Fruit fly (Drosophila melanogaster) whole organism, embryonic: ENCODE measurements around the gene CG33268.

ENCODE experiments used
- Bdp1 ChIP-seq: fragments of 200-800 bp; sonication (Bioruptor generic); optimal IDR thresholded peaks from 3 replicates; lab custom pipeline; 2016; ENCODE audit warnings: missing biosample characterization, missing genetic modification characterization
- CG10209 ChIP-seq: fragments of 200-800 bp; sonication (Bioruptor generic); optimal IDR thresholded peaks from 3 replicates; lab custom pipeline; 2017; ENCODE audit warnings: missing biosample characterization, mild to moderate bottlenecking, missing genetic modification characterization, missing genetic modification reagents
- CG10274 ChIP-seq: fragments of 200-800 bp; sonication (Bioruptor generic); optimal IDR thresholded peaks from 3 replicates; lab custom pipeline; 2017; ENCODE audit warnings: missing biosample characterization, mild to moderate bottlenecking, missing genetic modification characterization
- CG10431 ChIP-seq: fragments of 200-800 bp; sonication (Bioruptor generic); optimal IDR thresholded peaks from 3 replicates; lab custom pipeline; 2018; ENCODE audit warnings: missing biosample characterization, mild to moderate bottlenecking, missing genetic modification characterization
- CG10462 ChIP-seq: fragments of 200-800 bp; sonication (Bioruptor generic); optimal IDR thresholded peaks from 2 replicates; lab custom pipeline; 2016; ENCODE audit warnings: missing biosample characterization, missing genetic modification characterization
- CG10959 ChIP-seq: fragments of 200-800 bp; sonication (Bioruptor generic); IDR thresholded peaks from 2 replicates; pipeline ENCODE4 v1.3.6; 2022; ENCODE audit warnings: missing biosample characterization, missing genetic modification characterization
- CG12071 ChIP-seq: fragments of 200-800 bp; sonication (Bioruptor generic); optimal IDR thresholded peaks from 3 replicates; lab custom pipeline; 2018; ENCODE audit warnings: missing biosample characterization, mild to moderate bottlenecking, missing genetic modification characterization
- CG12155 ChIP-seq: fragments of 200-800 bp; sonication (Bioruptor generic); optimal IDR thresholded peaks from 3 replicates; lab custom pipeline; 2016; ENCODE audit warnings: missing biosample characterization, missing genetic modification characterization
- CG14050 ChIP-seq: fragments of 200-800 bp; sonication (Bioruptor generic); IDR thresholded peaks from 3 replicates; pipeline ENCODE4 v1.3.6; 2022; ENCODE audit warnings: missing biosample characterization, missing genetic modification characterization
- CG14667 ChIP-seq: fragments of 200-800 bp; sonication (Bioruptor generic); IDR thresholded peaks from 2 replicates; pipeline ENCODE4 v1.3.6; 2022; ENCODE audit warnings: missing biosample characterization, missing genetic modification characterization
- CG14710 ChIP-seq: fragments of 200-800 bp; sonication (Bioruptor generic); optimal IDR thresholded peaks from 3 replicates; lab custom pipeline; 2019; ENCODE audit warnings: missing biosample characterization, mild to moderate bottlenecking, missing genetic modification characterization, moderate library complexity
- CG18011 ChIP-seq: fragments of 200-800 bp; sonication (Bioruptor generic); optimal IDR thresholded peaks from 2 replicates; lab custom pipeline; 2017; ENCODE audit warnings: missing biosample characterization, missing genetic modification characterization, mild to moderate bottlenecking, moderate library complexity, missing genotype
- CG18764 ChIP-seq: fragments of 200-800 bp; sonication (Bioruptor generic); optimal IDR thresholded peaks from 3 replicates; lab custom pipeline; 2016; ENCODE audit warnings: missing biosample characterization, missing genetic modification characterization
- CG30020 ChIP-seq: fragments of 200-800 bp; optimal IDR thresholded peaks from 2 replicates; lab custom pipeline; 2019; ENCODE audit warnings: missing biosample characterization, mild to moderate bottlenecking, missing genetic modification characterization, moderate library complexity
- CG31224 ChIP-seq: fragments of 200-800 bp; sonication (Bioruptor generic); IDR thresholded peaks from 2 replicates; pipeline ENCODE4 v1.3.6; 2022; ENCODE audit warnings: missing biosample characterization, missing genetic modification characterization
- CG31441 ChIP-seq: fragments of 200-800 bp; sonication (Bioruptor generic); IDR thresholded peaks from 2 replicates; pipeline ENCODE4 v1.3.6; 2022; ENCODE audit warnings: missing biosample characterization, missing genetic modification characterization
- CG32767 ChIP-seq: fragments of 200-800 bp; sonication (Bioruptor generic); IDR thresholded peaks from 2 replicates; pipeline ENCODE4 v1.3.6; 2022; ENCODE audit warnings: missing biosample characterization, missing genetic modification characterization
- CG3726 ChIP-seq: fragments of 200-800 bp; sonication (Bioruptor generic); IDR thresholded peaks from 3 replicates; pipeline ENCODE4, ENCODE4 v1.3.6; 2022; ENCODE audit warnings: missing biosample characterization, missing genetic modification characterization
- CG4360 ChIP-seq: fragments of 200-800 bp; sonication (Bioruptor generic); IDR thresholded peaks from 2 replicates; pipeline ENCODE4 v1.3.6; 2022; ENCODE audit warnings: missing biosample characterization, missing genetic modification characterization
- CG7556 ChIP-seq: fragments of 200-800 bp; sonication (Bioruptor generic); optimal IDR thresholded peaks from 2 replicates; lab custom pipeline; 2017; ENCODE audit warnings: missing biosample characterization, mild to moderate bottlenecking, missing genetic modification characterization
- CG8290 ChIP-seq, 3 experiments: fragments of 200-800 bp; sonication (Bioruptor generic); optimal IDR thresholded peaks; 2 replicates each; lab custom pipeline; 2016 to 2019; ENCODE audit warnings: missing biosample characterization in 3 of 3, missing genetic modification characterization in 3 of 3, mild to moderate bottlenecking in 2 of 3, moderate library complexity in 1 of 3
- CG8359 ChIP-seq: fragments of 200-800 bp; sonication (Bioruptor generic); optimal IDR thresholded peaks from 2 replicates; lab custom pipeline; 2017; ENCODE audit warnings: missing biosample characterization, mild to moderate bottlenecking, missing genetic modification characterization, borderline replicate concordance
- CG8478 ChIP-seq: fragments of >200 bp; optimal IDR thresholded peaks from 2 replicates; lab custom pipeline; 2018
- CkIIα-i1 ChIP-seq: fragments of 200-800 bp; sonication (Bioruptor generic); IDR thresholded peaks from 2 replicates; pipeline ENCODE4 v1.3.6; 2022; ENCODE audit warnings: missing biosample characterization, missing genetic modification characterization
- Drgx ChIP-seq: fragments of 200-800 bp; sonication (Bioruptor generic); IDR thresholded peaks from 2 replicates; pipeline ENCODE4 v1.3.6; 2022; ENCODE audit warnings: missing biosample characterization, missing genetic modification characterization
- Ets65A ChIP-seq: fragments of 200-800 bp; sonication (Bioruptor generic); peaks from one replicate; lab custom pipeline; 2016; ENCODE audit warnings: missing biosample characterization, missing genetic modification characterization
- HmgZ ChIP-seq: fragments of 200-800 bp; sonication (Bioruptor generic); optimal IDR thresholded peaks from 2 replicates; lab custom pipeline; 2018; ENCODE audit warnings: missing biosample characterization, mild to moderate bottlenecking, missing genetic modification characterization
- Jarid2 ChIP-seq: fragments of 200-800 bp; sonication (Bioruptor generic); optimal IDR thresholded peaks from 3 replicates; lab custom pipeline; 2017; ENCODE audit warnings: mild to moderate bottlenecking, missing biosample characterization, missing genetic modification reagents, missing genetic modification characterization
- Oaz ChIP-seq: fragments of 200-800 bp; sonication (Bioruptor generic); IDR thresholded peaks from 2 replicates; pipeline ENCODE4 v1.3.6; 2022; ENCODE audit warnings: missing biosample characterization, missing genetic modification characterization
- Rfx ChIP-seq: fragments of 200-800 bp; sonication (Bioruptor generic); IDR thresholded peaks from 2 replicates; pipeline ENCODE4 v1.3.6; 2022; ENCODE audit warnings: missing biosample characterization, missing genetic modification characterization
- Six4 ChIP-seq: fragments of 200-800 bp; sonication (Bioruptor generic); optimal IDR thresholded peaks from 2 replicates; lab custom pipeline; 2016; ENCODE audit warnings: missing biosample characterization, missing genetic modification characterization
- bigmax ChIP-seq: fragments of 200-800 bp; sonication (Bioruptor generic); optimal IDR thresholded peaks from 2 replicates; lab custom pipeline; 2018; ENCODE audit warnings: missing biosample characterization, mild to moderate bottlenecking, missing genetic modification characterization
- bowl ChIP-seq: fragments of 200-800 bp; sonication (Bioruptor generic); IDR thresholded peaks from 2 replicates; pipeline ENCODE4 v1.3.6; 2022; ENCODE audit warnings: missing biosample characterization, missing genetic modification characterization
- chinmo ChIP-seq: fragments of 200-800 bp; sonication (Bioruptor generic); IDR thresholded peaks from 4 replicates; pipeline ENCODE4 v1.3.6; 2022; ENCODE audit warnings: missing biosample characterization, missing genetic modification characterization; ENCODE audit not compliant: partially characterized antibody
- corto ChIP-seq: fragments of 200-800 bp; sonication (Bioruptor generic); optimal IDR thresholded peaks from 2 replicates; lab custom pipeline; 2016; ENCODE audit warnings: missing biosample characterization, mild to moderate bottlenecking, missing genetic modification characterization, moderate library complexity
- crc ChIP-seq: fragments of 200-800 bp; sonication (Bioruptor generic); optimal IDR thresholded peaks from 2 replicates; lab custom pipeline; 2016; ENCODE audit warnings: missing biosample characterization, missing genetic modification characterization
- dati ChIP-seq: fragments of 200-800 bp; sonication (Bioruptor generic); IDR thresholded peaks from 2 replicates; pipeline ENCODE4 v1.3.6; 2022; ENCODE audit warnings: missing biosample characterization, missing genetic modification characterization
- dpn ChIP-seq, 2 experiments: fragments of 200-800 bp; sonication (Bioruptor generic); optimal IDR thresholded peaks; 3 replicates each; lab custom pipeline; 2016; ENCODE audit warnings: missing biosample characterization in 2 of 2, missing genetic modification characterization in 2 of 2
- dysf ChIP-seq: fragments of 200-800 bp; sonication (Bioruptor generic); IDR thresholded peaks from 3 replicates; pipeline ENCODE4 v1.3.6; 2022; ENCODE audit warnings: missing biosample characterization, missing genetic modification characterization
- exex ChIP-seq: fragments of 200-800 bp; sonication (Bioruptor generic); optimal IDR thresholded peaks from 4 replicates; lab custom pipeline; 2018; ENCODE audit warnings: missing biosample characterization, mild to moderate bottlenecking, missing genetic modification characterization, moderate library complexity
- gce ChIP-seq: fragments of 200-800 bp; sonication (Bioruptor generic); IDR thresholded peaks from 3 replicates; pipeline ENCODE4 v1.3.6; 2022; ENCODE audit warnings: missing biosample characterization, missing genetic modification characterization
- ham ChIP-seq: fragments of 200-800 bp; sonication (Bioruptor generic); IDR thresholded peaks from 2 replicates; pipeline ENCODE4 v1.3.6; 2022; ENCODE audit warnings: missing biosample characterization, missing genetic modification characterization
- knrl ChIP-seq: fragments of 200-800 bp; sonication (Bioruptor generic); IDR thresholded peaks from 3 replicates; pipeline ENCODE4 v1.3.6; 2022; ENCODE audit warnings: missing biosample characterization, missing genetic modification characterization; ENCODE audit not compliant: partially characterized antibody
- lbe ChIP-seq: fragments of 200-800 bp; sonication (Bioruptor generic); optimal IDR thresholded peaks from 2 replicates; lab custom pipeline; 2016; ENCODE audit warnings: missing biosample characterization, mild to moderate bottlenecking, missing genetic modification characterization
- lilli ChIP-seq: fragments of 200-800 bp; sonication (Bioruptor generic); optimal IDR thresholded peaks from 3 replicates; lab custom pipeline; 2016; ENCODE audit warnings: missing biosample characterization, missing genetic modification characterization
- repo ChIP-seq: fragments of 200-800 bp; sonication (Bioruptor generic); optimal IDR thresholded peaks from 2 replicates; lab custom pipeline; 2016; ENCODE audit warnings: missing biosample characterization, missing genetic modification characterization
- slou ChIP-seq: fragments of 200-800 bp; sonication (Bioruptor generic); optimal IDR thresholded peaks from 3 replicates; lab custom pipeline; 2016; ENCODE audit warnings: missing biosample characterization, missing genetic modification characterization
- slp2 ChIP-seq: fragments of 200-800 bp; sonication (Bioruptor generic); optimal IDR thresholded peaks from 2 replicates; lab custom pipeline; 2016; ENCODE audit warnings: missing biosample characterization, missing genetic modification characterization
- usp ChIP-seq: fragments of >200 bp; optimal IDR thresholded peaks from 2 replicates; lab custom pipeline; 2017; ENCODE audit warnings: missing biosample characterization, missing genetic modification characterization
- z ChIP-seq: fragments of 200-800 bp; sonication (Bioruptor generic); IDR thresholded peaks from 3 replicates; pipeline ENCODE4 v1.3.6; 2022; ENCODE audit warnings: missing biosample characterization, missing genetic modification characterization
- zf30C ChIP-seq: fragments of 200-800 bp; sonication (Bioruptor generic); optimal IDR thresholded peaks from 3 replicates; lab custom pipeline; 2018; ENCODE audit warnings: missing biosample characterization, mild to moderate bottlenecking, missing genetic modification characterization

CG33268 gene

dm6 chr3L:11550359-11551056 lies 40.5 kb downstream of the CG33268 start (continued):
- TF ChIP-seq CG30020 (no peak), CG31441 (GFP tag; lab: Robert Waterston, UW) (no peak), slp2 (GFP tag; lab: Kevin White, UChicago) (no peak), CG18011 (GFP tag; lab: Kevin White, UChicago) (no peak), CG10209 (no peak), CG7556 (GFP tag; lab: Kevin White, UChicago) (no peak), CG10431 (GFP tag; lab: Kevin White, UChicago) (peak; percentile 7), bigmax (GFP tag; lab: Kevin White, UChicago) (no peak), crc (GFP tag; lab: Kevin White, UChicago) (no peak), usp (GFP tag; lab: Kevin White, UChicago) (no peak), CG3726 (GFP tag; lab: Robert Waterston, UW) (no peak), CG31224 (GFP tag; lab: Robert Waterston, UW) (no peak), dysf (GFP tag; lab: Robert Waterston, UW) (peak; percentile 12; the same call in 1 of the 3 replicates), dati (GFP tag; lab: Robert Waterston, UW) (no peak), CG10462 (GFP tag; lab: Kevin White, UChicago) (no peak), CG10959 (no peak), CG10274 (no peak), CG14710 (tag; lab: Kevin White, UChicago) (no peak), CG14050 (GFP tag; lab: Robert Waterston, UW) (no peak), CG8359 (GFP tag; lab: Kevin White, UChicago) (no peak), Jarid2 (GFP tag; lab: Kevin White, UChicago) (no peak), CG4360 (no peak), Six4 (no peak), HmgZ (tag; lab: Kevin White, UChicago) (no peak), Oaz (GFP tag; lab: Robert Waterston, UW) (no peak), ham (no peak), CG8290 (GFP tag; optimal IDR thresholded peaks at IDR 0.05; lab: Kevin White, UChicago) (no peak), CG8290 (tag; optimal IDR thresholded peaks at IDR 0.05; lab: Kevin White, UChicago) (peak in 1 of 2 experiments; percentile 64), lilli (GFP tag; lab: Kevin White, UChicago) (no peak), CG8478 (no peak), CG14667 (no peak), exex (tag; lab: Kevin White, UChicago) (no peak), Drgx (GFP tag; lab: Robert Waterston, UW) (no peak), corto (no peak), Ets65A (GFP tag; lab: Kevin White, UChicago) (no peak), repo (GFP tag; lab: Kevin White, UChicago) (no peak), dpn (GFP tag; optimal IDR thresholded peaks at IDR 0.05; lab: Kevin White, UChicago) (peak in 1 of 2 experiments; percentile 19), bowl (GFP tag; lab: Robert Waterston, UW) (no peak), CkIIα-i1 (no peak), slou (GFP tag; lab: Kevin White, UChicago) (no peak), lbe (GFP tag; lab: Kevin White, UChicago) (no peak), CG32767 (GFP tag; lab: Robert Waterston, UW) (no peak), Rfx (peak; percentile 59), knrl (GFP tag; lab: Robert Waterston, UW) (no peak), CG12155 (no peak), CG18764 (no peak), CG12071 (GFP tag; lab: Kevin White, UChicago) (no peak), gce (no peak), z (GFP tag; lab: Robert Waterston, UW) (peak; percentile 37; the same call in 1 of the 3 replicates), Bdp1 (no peak), zf30C (GFP tag; lab: Kevin White, UChicago) (no peak), chinmo (GFP tag; lab: Robert Waterston, UW) (peak; percentile 93)
